Worm (Caenorhabditis elegans) whole organism, L2 larva: ENCODE results near the gene nhr-46.

Experiments
- C34F6.9 ChIP-seq: fragments of 150-350 bp; optimal IDR thresholded peaks from 2 replicates; lab custom pipeline; 2014; ENCODE audit warnings: missing biosample characterization, missing genetic modification characterization
- F13H6.1 ChIP-seq: sonication (generic microtip); optimal IDR thresholded peaks from 2 replicates; lab custom pipeline; 2016; ENCODE audit warnings: missing genetic modification characterization, missing compliant biosample characterization
- Y55F3AM.14 ChIP-seq: fragments of 200-800 bp; sonication (Bioruptor generic); optimal IDR thresholded peaks from 2 replicates; lab custom pipeline; 2018; ENCODE audit warnings: mild to moderate bottlenecking, missing genetic modification characterization, missing compliant biosample characterization
- alr-1 ChIP-seq: fragments of 150-350 bp; optimal IDR thresholded peaks from 2 replicates; lab custom pipeline; 2014; ENCODE audit warnings: missing biosample characterization, missing genetic modification characterization
- aly-2 ChIP-seq: fragments of 150-350 bp; optimal IDR thresholded peaks from 2 replicates; lab custom pipeline; 2014; ENCODE audit warnings: missing biosample characterization, missing genetic modification characterization
- ama-1 ChIP-seq: fragments of 150-350 bp; optimal IDR thresholded peaks from 2 replicates; lab custom pipeline; 2018; ENCODE audit warnings: inconsistent platforms
- blmp-1 ChIP-seq: sonication (generic microtip); optimal IDR thresholded peaks from 2 replicates; lab custom pipeline; 2017; ENCODE audit warnings: missing genetic modification characterization, mild to moderate bottlenecking, missing compliant biosample characterization, antibody characterized with exemption, moderate library complexity; ENCODE audit not compliant: insufficient read depth
- crh-2 ChIP-seq: sonication (generic microtip); optimal IDR thresholded peaks from 2 replicates; lab custom pipeline; 2017; ENCODE audit warnings: missing biosample characterization, missing genetic modification characterization
- dmd-4 ChIP-seq: sonication (generic microtip); optimal IDR thresholded peaks from 2 replicates; lab custom pipeline; 2017; ENCODE audit warnings: missing biosample characterization, missing genetic modification characterization
- egl-27 ChIP-seq: sonication (generic microtip); optimal IDR thresholded peaks from 3 replicates; lab custom pipeline; 2017; ENCODE audit warnings: missing biosample characterization, missing genetic modification reagents, missing genetic modification characterization
- elt-1 ChIP-seq: fragments of 150-350 bp; optimal IDR thresholded peaks from 2 replicates; lab custom pipeline; 2014; ENCODE audit warnings: missing biosample characterization, missing genetic modification characterization
- elt-3 ChIP-seq: sonication (generic microtip); optimal IDR thresholded peaks from 2 replicates; lab custom pipeline; 2017; ENCODE audit warnings: missing biosample characterization, missing genetic modification characterization
- fos-1 ChIP-seq: fragments of 150-350 bp; optimal IDR thresholded peaks from 2 replicates; lab custom pipeline; 2014; ENCODE audit warnings: missing biosample characterization, missing genetic modification characterization
- gmeb-1 ChIP-seq: fragments of 150-350 bp; optimal IDR thresholded peaks from 2 replicates; lab custom pipeline; 2014; ENCODE audit warnings: missing biosample characterization, missing genetic modification characterization
- lin-11 ChIP-seq: fragments of 150-350 bp; sonication (generic microtip); optimal IDR thresholded peaks from 2 replicates; lab custom pipeline; 2014; ENCODE audit warnings: missing biosample characterization, missing genetic modification characterization, inconsistent platforms, mixed read lengths
- lin-13 ChIP-seq: fragments of 150-350 bp; optimal IDR thresholded peaks from 2 replicates; lab custom pipeline; 2014; ENCODE audit warnings: missing biosample characterization, missing genetic modification reagents, missing genetic modification characterization
- lin-39 ChIP-seq: fragments of 150-350 bp; optimal IDR thresholded peaks from 2 replicates; lab custom pipeline; 2014; ENCODE audit warnings: missing biosample characterization, missing genetic modification reagents, missing genetic modification characterization
- lsy-2 ChIP-seq, 2 experiments: fragments of 150-350 bp in 1 of 2; sonication (generic microtip) in 1 of 2; optimal IDR thresholded peaks; 2 replicates each; lab custom pipeline; 2014 to 2017; ENCODE audit warnings: missing biosample characterization in 2 of 2, missing genetic modification characterization in 2 of 2
- mbf-1 ChIP-seq: sonication (generic microtip); optimal IDR thresholded peaks from 2 replicates; lab custom pipeline; 2017; ENCODE audit warnings: missing biosample characterization, missing genetic modification characterization
- mdl-1 ChIP-seq, 2 experiments: fragments of 150-350 bp in 1 of 2; sonication (generic microtip) in 1 of 2; optimal IDR thresholded peaks; 2 replicates each; lab custom pipeline; 2017; ENCODE audit warnings: missing biosample characterization in 2 of 2, missing genetic modification characterization in 2 of 2
- nhr-10 ChIP-seq: sonication (generic microtip); optimal IDR thresholded peaks from 2 replicates; lab custom pipeline; 2017; ENCODE audit warnings: missing biosample characterization, missing genetic modification characterization
- nhr-12 ChIP-seq: fragments of 150-350 bp; optimal IDR thresholded peaks from 2 replicates; lab custom pipeline; 2014; ENCODE audit warnings: missing biosample characterization, missing genetic modification characterization
- nhr-129 ChIP-seq: fragments of 150-350 bp; optimal IDR thresholded peaks from 2 replicates; lab custom pipeline; 2014; ENCODE audit warnings: missing biosample characterization, missing genetic modification characterization
- nhr-21 ChIP-seq: fragments of 150-350 bp; optimal IDR thresholded peaks from 2 replicates; lab custom pipeline; 2014; ENCODE audit warnings: missing biosample characterization, missing genetic modification characterization
- nhr-237 ChIP-seq: fragments of 150-350 bp; optimal IDR thresholded peaks from 2 replicates; lab custom pipeline; 2014; ENCODE audit warnings: missing biosample characterization, missing genetic modification characterization
- nhr-25 ChIP-seq: fragments of 150-350 bp; sonication (generic microtip); optimal IDR thresholded peaks from 3 replicates; lab custom pipeline; 2014; ENCODE audit warnings: missing biosample characterization, missing genetic modification characterization
- nhr-6 ChIP-seq: fragments of 150-350 bp; optimal IDR thresholded peaks from 2 replicates; lab custom pipeline; 2014; ENCODE audit warnings: missing biosample characterization, missing genetic modification characterization
- nhr-77 ChIP-seq: fragments of 150-350 bp; optimal IDR thresholded peaks from 2 replicates; lab custom pipeline; 2014; ENCODE audit warnings: missing biosample characterization, missing genetic modification characterization
- peb-1 ChIP-seq: fragments of 150-350 bp; optimal IDR thresholded peaks from 2 replicates; lab custom pipeline; 2014; ENCODE audit warnings: missing biosample characterization, missing genetic modification characterization
- sem-4 ChIP-seq: fragments of 150-350 bp; optimal IDR thresholded peaks from 2 replicates; lab custom pipeline; 2014; ENCODE audit warnings: missing biosample characterization, missing genetic modification reagents, missing genetic modification characterization
- sma-3 ChIP-seq: sonication (generic microtip); optimal IDR thresholded peaks from 2 replicates; lab custom pipeline; 2016; ENCODE audit warnings: missing genetic modification reagents, missing genetic modification characterization, missing compliant biosample characterization
- sma-9 ChIP-seq, 2 experiments: fragments of 150-350 bp in 1 of 2; sonication (generic microtip) in 1 of 2; optimal IDR thresholded peaks; 2 replicates each; lab custom pipeline; 2014 to 2016; ENCODE audit warnings: missing genetic modification characterization in 2 of 2, mild to moderate bottlenecking in 1 of 2, missing biosample characterization in 1 of 2, missing compliant biosample characterization in 1 of 2, missing genetic modification reagents in 1 of 2, moderate library complexity in 1 of 2
- unc-39 ChIP-seq: fragments of 150-350 bp; optimal IDR thresholded peaks from 2 replicates; lab custom pipeline; 2014; ENCODE audit warnings: missing biosample characterization, missing genetic modification characterization
- zag-1 ChIP-seq: fragments of 150-350 bp; optimal IDR thresholded peaks from 2 replicates; lab custom pipeline; 2014; ENCODE audit warnings: missing biosample characterization, missing genetic modification characterization
- ztf-1 ChIP-seq: fragments of 200-800 bp; sonication (Bioruptor generic); conservative IDR thresholded peaks from 2 replicates; pipeline ENCODE4 v1.3.6; 2022; ENCODE audit warnings: missing genetic modification characterization, missing compliant biosample characterization
- ztf-4 ChIP-seq: fragments of 150-350 bp; optimal IDR thresholded peaks from 2 replicates; lab custom pipeline; 2014; ENCODE audit warnings: missing biosample characterization, missing genetic modification characterization

nhr-46 gene

ce11 chrIV:5790993-5791392 is 33.3 kb upstream of the nhr-46 start, which contains the start of gene C31H1.2:
TSS of gene C31H1.2 (plus strand) at chrIV:5791293.
- TF ChIP-seq elt-3 (tag; lab: Kevin White, UChicago) = no peak
- no peak for TF ChIP-seq nhr-12 (tag; lab: Kevin White, UChicago)
- no peak for TF ChIP-seq egl-27 (tag; lab: Kevin White, UChicago)
- TF ChIP-seq nhr-129 = no peak
- TF ChIP-seq sma-3 = no peak
- no peak for TF ChIP-seq blmp-1 (tag; lab: Kevin White, UChicago)
- no peak for TF ChIP-seq mdl-1 (tag; optimal IDR thresholded peaks at IDR 0.05; lab: Kevin White, UChicago)
- no peak for TF ChIP-seq Y55F3AM.14 (GFP tag; lab: Kevin White, UChicago)
- no peak for TF ChIP-seq dmd-4 (tag; lab: Kevin White, UChicago)
- no peak for TF ChIP-seq nhr-237 (tag; lab: Kevin White, UChicago)

- TF ChIP-seq nhr-237 (tag; lab: Kevin White, UChicago) = no peak
- no peak for TF ChIP-seq unc-39 (tag; lab: Kevin White, UChicago)
- no peak for TF ChIP-seq sem-4 (tag; lab: Kevin White, UChicago)
- no peak for TF ChIP-seq nhr-12 (tag; lab: Kevin White, UChicago)
Measured at ce11 chrIV:5783675-5784074, 26.0 kb upstream of the nhr-46 start.

- TF ChIP-seq C34F6.9 (tag; lab: Kevin White, UChicago) (no peak), ztf-1 (GFP tag; lab: Robert Waterston, UW) (no peak), elt-1 (tag; lab: Kevin White, UChicago) (no peak), egl-27 (tag; lab: Kevin White, UChicago) (peak; percentile 66), nhr-77 (tag; lab: Kevin White, UChicago) (no peak), nhr-6 (tag; lab: Kevin White, UChicago) (no peak), nhr-21 (tag; lab: Kevin White, UChicago) (peak; percentile 33), blmp-1 (tag; lab: Kevin White, UChicago) (peak; percentile 15), sma-9 (GFP tag; optimal IDR thresholded peaks at IDR 0.05; lab: Kevin White, UChicago) (peak; percentile 37), sma-9 (tag; optimal IDR thresholded peaks at IDR 0.05; lab: Kevin White, UChicago) (no peak), nhr-25 (tag; lab: Kevin White, UChicago) (peak; percentile 28), fos-1 (tag; lab: Kevin White, UChicago) (no peak), lin-39 (tag; lab: Kevin White, UChicago) (no peak)
Measured at ce11 chrIV:5780234-5780788, 22.6 kb upstream of the nhr-46 start.

ce11 chrIV:5779537-5779936 is 21.9 kb upstream of the nhr-46 start:
- no peak for TF ChIP-seq sma-9 (GFP tag; optimal IDR thresholded peaks at IDR 0.05; lab: Kevin White, UChicago)
- TF ChIP-seq sma-9 (tag; optimal IDR thresholded peaks at IDR 0.05; lab: Kevin White, UChicago) = no peak
- no peak for TF ChIP-seq aly-2 (tag; lab: Kevin White, UChicago)
- TF ChIP-seq ztf-4 (tag; lab: Kevin White, UChicago) = no peak
- TF ChIP-seq ztf-1 (GFP tag; lab: Robert Waterston, UW) = no peak
- TF ChIP-seq mbf-1 (tag; lab: Kevin White, UChicago) = no peak
- no peak for TF ChIP-seq crh-2
- no peak for TF ChIP-seq nhr-12 (tag; lab: Kevin White, UChicago)
- TF ChIP-seq peb-1 (tag; lab: Kevin White, UChicago) = no peak
- no peak for TF ChIP-seq alr-1 (tag; lab: Kevin White, UChicago)

ce11 chrIV:5778342-5778741 is 20.7 kb upstream of the nhr-46 start:
- TF ChIP-seq ama-1 (lab: Kevin White, UChicago) (no peak), alr-1 (tag; lab: Kevin White, UChicago) (no peak), nhr-21 (tag; lab: Kevin White, UChicago) (peak; percentile 46), zag-1 (tag; lab: Kevin White, UChicago) (no peak), lin-13 (GFP tag; lab: Kevin White, UChicago) (no peak), nhr-25 (tag; lab: Kevin White, UChicago) (peak; percentile 19), F13H6.1 (tag; lab: Kevin White, UChicago) (peak; percentile 57), blmp-1 (tag; lab: Kevin White, UChicago) (peak; percentile 35), lsy-2 (tag; optimal IDR thresholded peaks at IDR 0.05; lab: Kevin White, UChicago) (peak in 1 of 2 experiments; percentile 3), fos-1 (tag; lab: Kevin White, UChicago) (peak; percentile 6), sma-3 (peak; percentile 82), nhr-10 (no peak), lin-11 (tag; lab: Kevin White, UChicago) (no peak), egl-27 (tag; lab: Kevin White, UChicago) (peak; percentile 55), gmeb-1 (tag; lab: Kevin White, UChicago) (peak; percentile 64), sma-9 (GFP tag; optimal IDR thresholded peaks at IDR 0.05; lab: Kevin White, UChicago) (peak; percentile 55), sma-9 (tag; optimal IDR thresholded peaks at IDR 0.05; lab: Kevin White, UChicago) (no peak), nhr-129 (peak; percentile 55), crh-2 (peak; percentile 71), nhr-6 (tag; lab: Kevin White, UChicago) (peak; percentile 4)
- TF ChIP-seq, all 48 proteins: peak for 13
